Worm (Caenorhabditis elegans) whole organism, L1 larva: ENCODE results near the gene coa-4.

Experiments
- C04F5.9 ChIP-seq: sonication (generic microtip); optimal IDR thresholded peaks from 2 replicates; lab custom pipeline; 2016; ENCODE audit warnings: missing genetic modification characterization, missing compliant biosample characterization
- C34B4.2 ChIP-seq: sonication (generic microtip); optimal IDR thresholded peaks from 2 replicates; lab custom pipeline; 2017; ENCODE audit warnings: mild to moderate bottlenecking, missing genetic modification characterization, missing compliant biosample characterization
- aly-2 ChIP-seq: fragments of 150-350 bp; optimal IDR thresholded peaks from 2 replicates; lab custom pipeline; 2014; ENCODE audit warnings: missing biosample characterization, missing genetic modification characterization
- ama-1 ChIP-seq: fragments of 150-350 bp; optimal IDR thresholded peaks from 2 replicates; lab custom pipeline; 2014
- ceh-82 ChIP-seq, 3 experiments: fragments of 150-350 bp in 1 of 3; sonication (generic microtip) in 2 of 3; optimal IDR thresholded peaks; 2 replicates each; lab custom pipeline; 2014 to 2017; ENCODE audit warnings: missing biosample characterization in 3 of 3, missing genetic modification characterization in 3 of 3
- ceh-88 ChIP-seq: fragments of 200-800 bp; sonication (Bioruptor generic); IDR thresholded peaks from 2 replicates; pipeline ENCODE4 v1.3.6; 2022; ENCODE audit warnings: missing genetic modification characterization, missing compliant biosample characterization
- ceh-90 ChIP-seq: sonication (generic microtip); optimal IDR thresholded peaks from 2 replicates; lab custom pipeline; 2016; ENCODE audit warnings: missing genetic modification characterization, missing compliant biosample characterization
- efl-1 ChIP-seq, 4 experiments: fragments of 150-350 bp; optimal IDR thresholded peaks in 3 of 4; peaks in 1 of 4; 1 replicate in 1 of 4; 2 replicates in 3 of 4; lab custom pipeline; 2014; ENCODE audit warnings: missing biosample characterization in 2 of 4, missing genetic modification characterization in 2 of 4, missing genetic modification reagents in 2 of 4
- efl-3 ChIP-seq: fragments of 200-800 bp; sonication (Bioruptor generic); optimal IDR thresholded peaks from 2 replicates; lab custom pipeline; 2018; ENCODE audit warnings: mild to moderate bottlenecking, missing genetic modification characterization, missing compliant biosample characterization
- egl-13 ChIP-seq: sonication (generic microtip); optimal IDR thresholded peaks from 2 replicates; lab custom pipeline; 2016; ENCODE audit warnings: missing genotype, missing genetic modification reagents, missing genetic modification characterization, missing compliant biosample characterization
- elt-2 ChIP-seq: sonication (generic microtip); optimal IDR thresholded peaks from 2 replicates; lab custom pipeline; 2016; ENCODE audit warnings: missing genetic modification characterization, mild to moderate bottlenecking, inconsistent platforms, missing compliant biosample characterization, missing genetic modification reagents
- elt-3 ChIP-seq, 6 experiments: fragments of 150-350 bp in 1 of 6; sonication (generic microtip); optimal IDR thresholded peaks; 2 replicates each; lab custom pipeline; 2017 to 2018; ENCODE audit warnings: missing biosample characterization in 6 of 6, missing genetic modification characterization in 6 of 6, inconsistent platforms in 1 of 6
- ets-5 ChIP-seq: fragments of 200-800 bp; sonication (Bioruptor generic); IDR thresholded peaks from 2 replicates; pipeline ENCODE4 v1.3.6; 2022; ENCODE audit warnings: missing genetic modification characterization, missing compliant biosample characterization
- fkh-10 ChIP-seq: sonication (generic microtip); optimal IDR thresholded peaks from 2 replicates; lab custom pipeline; 2017; ENCODE audit warnings: missing biosample characterization, missing genetic modification reagents, missing genetic modification characterization
- fkh-4 ChIP-seq: sonication (generic microtip); optimal IDR thresholded peaks from 2 replicates; lab custom pipeline; 2016; ENCODE audit warnings: missing compliant biosample characterization, missing genetic modification characterization, borderline replicate concordance
- fkh-8 ChIP-seq: sonication (generic microtip); optimal IDR thresholded peaks from 2 replicates; lab custom pipeline; 2016; ENCODE audit warnings: mild to moderate bottlenecking, missing genetic modification characterization, missing compliant biosample characterization
- hlh-17 ChIP-seq: fragments of 200-800 bp; sonication (Bioruptor generic); optimal IDR thresholded peaks from 2 replicates; lab custom pipeline; 2018; ENCODE audit warnings: missing genetic modification characterization, mild to moderate bottlenecking, missing compliant biosample characterization, moderate library complexity, borderline replicate concordance
- hlh-4 ChIP-seq: sonication (generic microtip); optimal IDR thresholded peaks from 2 replicates; lab custom pipeline; 2016; ENCODE audit warnings: mild to moderate bottlenecking, missing genetic modification characterization, missing compliant biosample characterization
- hpl-2 ChIP-seq: fragments of 150-350 bp; optimal IDR thresholded peaks from 2 replicates; lab custom pipeline; 2014; ENCODE audit warnings: missing biosample characterization, missing genetic modification reagents, missing genetic modification characterization
- irx-1 ChIP-seq: sonication (generic microtip); optimal IDR thresholded peaks from 2 replicates; lab custom pipeline; 2016; ENCODE audit warnings: missing genetic modification characterization, missing compliant biosample characterization
- isw-1 ChIP-seq: fragments of 200-800 bp; sonication (Bioruptor generic); IDR thresholded peaks from 2 replicates; pipeline ENCODE4 v1.3.6; 2022; ENCODE audit warnings: missing genetic modification characterization, missing compliant biosample characterization
- lin-13 ChIP-seq: fragments of 150-350 bp; optimal IDR thresholded peaks from 2 replicates; lab custom pipeline; 2014; ENCODE audit warnings: missing biosample characterization, missing genetic modification reagents, missing genetic modification characterization
- lin-35 ChIP-seq, 2 experiments: fragments of 150-350 bp; optimal IDR thresholded peaks; 2 replicates each; lab custom pipeline; 2014; ENCODE audit warnings: missing biosample characterization in 2 of 2, missing genetic modification characterization in 2 of 2, missing genetic modification reagents in 2 of 2
- mdl-1 ChIP-seq, 2 experiments: fragments of 150-350 bp; optimal IDR thresholded peaks; 2 replicates each; lab custom pipeline; 2014 to 2017; ENCODE audit warnings: missing biosample characterization in 2 of 2, missing genetic modification characterization in 2 of 2, inconsistent platforms in 1 of 2
- nhr-11 ChIP-seq: fragments of 150-350 bp; optimal IDR thresholded peaks from 2 replicates; lab custom pipeline; 2014; ENCODE audit warnings: missing biosample characterization, missing genetic modification characterization
- nhr-12 ChIP-seq: sonication (generic microtip); optimal IDR thresholded peaks from 2 replicates; lab custom pipeline; 2017; ENCODE audit warnings: missing biosample characterization, missing genetic modification characterization
- nhr-20 ChIP-seq: sonication (generic microtip); optimal IDR thresholded peaks from 2 replicates; lab custom pipeline; 2016; ENCODE audit warnings: mild to moderate bottlenecking, missing genetic modification characterization, missing compliant biosample characterization
- nhr-237 ChIP-seq: fragments of 150-350 bp; optimal IDR thresholded peaks from 2 replicates; lab custom pipeline; 2014; ENCODE audit warnings: missing biosample characterization, missing genetic modification characterization
- nhr-47 ChIP-seq: sonication (generic microtip); optimal IDR thresholded peaks from 2 replicates; lab custom pipeline; 2016; ENCODE audit warnings: mild to moderate bottlenecking, missing genetic modification characterization, moderate library complexity, missing compliant biosample characterization
- nhr-71 ChIP-seq: sonication (generic microtip); optimal IDR thresholded peaks from 2 replicates; lab custom pipeline; 2016; ENCODE audit warnings: mild to moderate bottlenecking, missing genetic modification characterization, moderate library complexity, missing compliant biosample characterization
- nhr-76 ChIP-seq: sonication (generic microtip); optimal IDR thresholded peaks from 2 replicates; lab custom pipeline; 2017; ENCODE audit warnings: missing biosample characterization, missing genetic modification characterization
- nhr-84 ChIP-seq: sonication (generic microtip); optimal IDR thresholded peaks from 2 replicates; lab custom pipeline; 2017; ENCODE audit warnings: missing biosample characterization, missing genetic modification characterization
- nhr-90 ChIP-seq: sonication (generic microtip); optimal IDR thresholded peaks from 2 replicates; lab custom pipeline; 2016; ENCODE audit warnings: mild to moderate bottlenecking, missing genetic modification characterization, missing compliant biosample characterization; ENCODE audit not compliant: poor library complexity
- pqm-1 ChIP-seq: sonication (generic microtip); optimal IDR thresholded peaks from 3 replicates; lab custom pipeline; 2017; ENCODE audit warnings: missing biosample characterization, missing genetic modification characterization
- snpc-4 ChIP-seq: fragments of 150-350 bp; optimal IDR thresholded peaks from 2 replicates; lab custom pipeline; 2014; ENCODE audit warnings: missing biosample characterization, missing genetic modification characterization
- sptf-1 ChIP-seq: fragments of 150-350 bp; optimal IDR thresholded peaks from 2 replicates; lab custom pipeline; 2014; ENCODE audit warnings: missing biosample characterization, missing genetic modification characterization
- sup-37 ChIP-seq: fragments of 200-800 bp; sonication (Bioruptor generic); optimal IDR thresholded peaks from 2 replicates; lab custom pipeline; 2018; ENCODE audit warnings: mild to moderate bottlenecking, missing genetic modification characterization, missing compliant biosample characterization
- swsn-7 ChIP-seq: sonication (generic microtip); optimal IDR thresholded peaks from 2 replicates; lab custom pipeline; 2016; ENCODE audit warnings: missing genetic modification characterization, missing compliant biosample characterization
- tlp-1 ChIP-seq: fragments of 150-350 bp; optimal IDR thresholded peaks from 2 replicates; lab custom pipeline; 2014; ENCODE audit warnings: missing biosample characterization, missing genetic modification characterization
- unc-130 ChIP-seq: fragments of 150-350 bp; optimal IDR thresholded peaks from 2 replicates; lab custom pipeline; 2017; ENCODE audit warnings: missing biosample characterization, missing genetic modification characterization, inconsistent platforms
- unc-30 ChIP-seq: sonication (generic microtip); optimal IDR thresholded peaks from 2 replicates; lab custom pipeline; 2017; ENCODE audit warnings: missing biosample characterization, missing genetic modification characterization
- unc-62 ChIP-seq: fragments of 150-350 bp; optimal IDR thresholded peaks from 2 replicates; lab custom pipeline; 2014; ENCODE audit warnings: missing biosample characterization, missing genetic modification reagents, missing genetic modification characterization
- unc-86 ChIP-seq: sonication (generic microtip); optimal IDR thresholded peaks from 2 replicates; lab custom pipeline; 2016; ENCODE audit warnings: missing genetic modification characterization, missing compliant biosample characterization
- xbp-1 ChIP-seq: sonication (generic microtip); optimal IDR thresholded peaks from 2 replicates; lab custom pipeline; 2016; ENCODE audit warnings: missing genetic modification characterization, missing compliant biosample characterization

The coa-4 gene

DNA sequence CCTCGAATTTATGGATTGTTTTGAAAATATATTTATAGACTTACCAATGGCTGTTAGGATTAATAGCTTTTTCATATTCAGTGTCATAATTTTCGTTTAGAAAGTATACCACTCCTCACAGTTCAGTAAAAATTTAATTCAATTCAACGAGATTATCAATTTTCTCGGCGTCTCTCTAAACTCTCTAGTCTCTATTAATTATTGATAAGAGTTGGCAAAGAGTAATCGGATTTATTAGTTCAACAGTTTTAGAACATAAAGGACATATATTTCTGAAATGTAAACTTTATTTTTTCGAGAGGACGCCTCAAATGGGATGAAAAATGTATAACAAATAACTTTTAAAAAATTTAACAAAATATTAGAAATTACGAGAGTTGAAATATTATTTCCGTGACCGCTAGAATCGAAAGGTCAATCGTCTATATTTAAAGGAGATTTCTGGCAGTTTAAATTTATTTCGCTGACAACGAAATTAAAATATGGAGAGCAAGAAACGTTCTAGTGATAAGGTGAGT, 11.4 kb downstream of the coa-4 start, which contains the start of the genes nspg-11 and F49C12.15:
nspg-11 (minus strand) TSS at position 101 of the 518 bp plus-strand sequence.
F49C12.15 (plus strand) TSS at position 468 of the 518 bp plus-strand sequence.
- TF ChIP-seq swsn-7 (tag; lab: Kevin White, UChicago) (no peak), elt-3 (tag; optimal IDR thresholded peaks at IDR 0.05; lab: Kevin White, UChicago) (no peak), unc-30 (tag; lab: Kevin White, UChicago) (no peak), elt-2 (no peak), nhr-71 (tag; lab: Kevin White, UChicago) (no peak), C04F5.9 (tag; lab: Kevin White, UChicago) (no peak), fkh-10 (GFP tag; lab: Kevin White, UChicago) (no peak), sup-37 (GFP tag; lab: Kevin White, UChicago) (no peak), ceh-88 (no peak), mdl-1 (tag; optimal IDR thresholded peaks at IDR 0.05; lab: Kevin White, UChicago) (no peak), nhr-237 (tag; lab: Kevin White, UChicago) (no peak), ama-1 (lab: Kevin White, UChicago) (no peak), efl-1 (optimal IDR thresholded peaks at IDR 0.05; lab: Kevin White, UChicago) (no peak), efl-1 (GFP tag; optimal IDR thresholded peaks at IDR 0.05 in 1 of 2; lab: Kevin White, UChicago) (no peak), unc-86 (no peak), xbp-1 (tag; lab: Kevin White, UChicago) (no peak), ceh-82 (tag; optimal IDR thresholded peaks at IDR 0.05; lab: Kevin White, UChicago) (no peak), nhr-12 (no peak), hlh-17 (GFP tag; lab: Kevin White, UChicago) (no peak)

ce11 chrIV:9322489-9322888, 12.9 kb downstream of the coa-4 start:
- TF ChIP-seq efl-1 (optimal IDR thresholded peaks at IDR 0.05; lab: Kevin White, UChicago) = no peak
- peak in 1 of 2 experiments; percentile 68 for TF ChIP-seq efl-1 (GFP tag; optimal IDR thresholded peaks at IDR 0.05 in 1 of 2; lab: Kevin White, UChicago)
- peak; percentile 8 for TF ChIP-seq hpl-2 (GFP tag; lab: Kevin White, UChicago)
- TF ChIP-seq nhr-20 (tag; lab: Kevin White, UChicago) = no peak
- TF ChIP-seq lin-35 (GFP tag; optimal IDR thresholded peaks at IDR 0.05; lab: Kevin White, UChicago) = peak in 1 of 2 experiments; percentile 6
- TF ChIP-seq pqm-1 (tag; lab: Kevin White, UChicago) = no peak
- peak; percentile 0 for TF ChIP-seq nhr-90 (tag; lab: Kevin White, UChicago)
- peak; percentile 7 for TF ChIP-seq nhr-47 (tag; lab: Kevin White, UChicago)

ce11 chrIV:9321039-9321851, 14.2 kb downstream of the coa-4 start, which contains the start of the genes F49C12.12 and vha-17:
Gene F49C12.12 (minus strand): TSS chrIV:9321089.
Gene vha-17 (plus strand): TSS chrIV:9321801.
- TF ChIP-seq efl-3 (GFP tag; lab: Kevin White, UChicago) = no peak
- TF ChIP-seq lin-13 = no peak
- no peak for TF ChIP-seq irx-1 (tag; lab: Kevin White, UChicago)
- TF ChIP-seq ceh-88 = no peak
- no peak for TF ChIP-seq C04F5.9 (tag; lab: Kevin White, UChicago)
- no peak for TF ChIP-seq mdl-1 (tag; optimal IDR thresholded peaks at IDR 0.05; lab: Kevin White, UChicago)
- TF ChIP-seq fkh-8 (tag; lab: Kevin White, UChicago) = no peak
- peak; percentile 32 for TF ChIP-seq nhr-71 (tag; lab: Kevin White, UChicago)
- TF ChIP-seq lin-35 (GFP tag; optimal IDR thresholded peaks at IDR 0.05; lab: Kevin White, UChicago) = peak; percentile 8 to 47
- no peak for TF ChIP-seq ceh-90 (tag; lab: Kevin White, UChicago)
- no peak for TF ChIP-seq tlp-1 (tag; lab: Kevin White, UChicago)
- no peak for TF ChIP-seq fkh-10 (GFP tag; lab: Kevin White, UChicago)
- no peak for TF ChIP-seq ets-5
- no peak for TF ChIP-seq elt-3 (tag; optimal IDR thresholded peaks at IDR 0.05; lab: Kevin White, UChicago)
- no peak for TF ChIP-seq snpc-4 (tag; lab: Kevin White, UChicago)
- peak; percentile 33 for TF ChIP-seq xbp-1 (tag; lab: Kevin White, UChicago)
- TF ChIP-seq unc-62 = no peak
- TF ChIP-seq egl-13 (tag; lab: Kevin White, UChicago) = no peak
- no peak for TF ChIP-seq isw-1 (GFP tag; lab: Robert Waterston, UW)
- peak; percentile 13 for TF ChIP-seq nhr-237 (tag; lab: Kevin White, UChicago)
- no peak for TF ChIP-seq C34B4.2 (tag; lab: Kevin White, UChicago)
- TF ChIP-seq unc-86 = no peak
- TF ChIP-seq nhr-84 (tag; lab: Kevin White, UChicago) = no peak
- peak; percentile 25 for TF ChIP-seq nhr-20 (tag; lab: Kevin White, UChicago)
- TF ChIP-seq pqm-1 (tag; lab: Kevin White, UChicago) = no peak
- TF ChIP-seq aly-2 (tag; lab: Kevin White, UChicago) = no peak
- no peak for TF ChIP-seq nhr-76 (tag; lab: Kevin White, UChicago)
- TF ChIP-seq fkh-4 (tag; lab: Kevin White, UChicago) = no peak
- TF ChIP-seq nhr-11 (tag; lab: Kevin White, UChicago) = no peak
- TF ChIP-seq hlh-4 = no peak
- no peak for TF ChIP-seq unc-30 (tag; lab: Kevin White, UChicago)
- no peak for TF ChIP-seq unc-130 (tag; lab: Kevin White, UChicago)
- TF ChIP-seq hlh-17 (GFP tag; lab: Kevin White, UChicago) = no peak
- no peak for TF ChIP-seq sptf-1 (tag; lab: Kevin White, UChicago)
